Fruit fly (Drosophila melanogaster) whole organism, embryonic: ENCODE results near the gene CG17190.

Experiments
- Blimp-1 ChIP-seq: fragments of 200-800 bp; sonication (Bioruptor generic); optimal IDR thresholded peaks from 3 replicates; lab custom pipeline; 2018; ENCODE audit warnings: missing biosample characterization, missing genetic modification characterization, mild to moderate bottlenecking, moderate library complexity, missing genetic modification reagents
- CG10267 ChIP-seq: fragments of 200-800 bp; sonication (Bioruptor generic); optimal IDR thresholded peaks from 2 replicates; lab custom pipeline; 2018; ENCODE audit warnings: missing biosample characterization, mild to moderate bottlenecking, missing genetic modification characterization, moderate library complexity
- CG10321 ChIP-seq: fragments of 200-800 bp; sonication (Bioruptor generic); IDR thresholded peaks from 2 replicates; pipeline ENCODE4 v1.3.6; 2022; ENCODE audit warnings: missing biosample characterization, missing genetic modification characterization
- CG10979 ChIP-seq: fragments of 200-800 bp; sonication (Bioruptor generic); optimal IDR thresholded peaks from 2 replicates; lab custom pipeline; 2018; ENCODE audit warnings: missing biosample characterization, mild to moderate bottlenecking, missing genetic modification characterization, moderate library complexity
- CG11456 ChIP-seq: fragments of 200-800 bp; sonication (Bioruptor generic); IDR thresholded peaks from 3 replicates; pipeline ENCODE4 v1.3.6; 2022; ENCODE audit warnings: missing biosample characterization, missing genetic modification characterization
- CG11504 ChIP-seq: fragments of 200-800 bp; sonication (Bioruptor generic); optimal IDR thresholded peaks from 3 replicates; lab custom pipeline; 2019; ENCODE audit warnings: missing biosample characterization, mild to moderate bottlenecking, missing genetic modification characterization, moderate library complexity
- CG13296 ChIP-seq: fragments of 200-800 bp; sonication (Bioruptor generic); optimal IDR thresholded peaks from 3 replicates; lab custom pipeline; 2018; ENCODE audit warnings: missing biosample characterization, mild to moderate bottlenecking, missing genetic modification characterization
- CG17328 ChIP-seq: fragments of 200-800 bp; sonication (Bioruptor generic); IDR thresholded peaks from 2 replicates; pipeline ENCODE4 v1.3.6; 2022; ENCODE audit warnings: missing biosample characterization, missing genetic modification characterization
- CG17361 ChIP-seq: fragments of 200-800 bp; sonication (Bioruptor generic); IDR thresholded peaks from 3 replicates; pipeline ENCODE4 v1.3.6; 2022; ENCODE audit warnings: missing biosample characterization, missing genetic modification characterization
- CG17802 ChIP-seq: fragments of 200-800 bp; sonication (Bioruptor generic); optimal IDR thresholded peaks from 2 replicates; lab custom pipeline; 2018; ENCODE audit warnings: missing biosample characterization, mild to moderate bottlenecking, missing genetic modification characterization, moderate library complexity
- CG30403 ChIP-seq: fragments of 200-800 bp; sonication (Bioruptor generic); optimal IDR thresholded peaks from 3 replicates; lab custom pipeline; 2016; ENCODE audit warnings: missing biosample characterization, missing genetic modification characterization
- CG31224 ChIP-seq: fragments of 200-800 bp; sonication (Bioruptor generic); IDR thresholded peaks from 2 replicates; pipeline ENCODE4 v1.3.6; 2022; ENCODE audit warnings: missing biosample characterization, missing genetic modification characterization
- CG34422 ChIP-seq: fragments of 200-800 bp; sonication (Bioruptor generic); IDR thresholded peaks from 3 replicates; pipeline ENCODE4 v1.3.6; 2022; ENCODE audit warnings: missing biosample characterization, missing genetic modification characterization
- CG3838 ChIP-seq: fragments of 200-800 bp; sonication (Bioruptor generic); optimal IDR thresholded peaks from 3 replicates; lab custom pipeline; 2016; ENCODE audit warnings: missing biosample characterization, missing genetic modification characterization
- CG4617 ChIP-seq: fragments of 200-800 bp; sonication (Bioruptor generic); optimal IDR thresholded peaks from 3 replicates; lab custom pipeline; 2016; ENCODE audit warnings: missing biosample characterization, missing genetic modification characterization, borderline replicate concordance
- CG6854 ChIP-seq: fragments of 200-800 bp; sonication (Bioruptor generic); optimal IDR thresholded peaks from 3 replicates; lab custom pipeline; 2017; ENCODE audit warnings: missing biosample characterization, mild to moderate bottlenecking, missing genetic modification characterization
- CG7372 ChIP-seq: fragments of 200-800 bp; sonication (Bioruptor generic); IDR thresholded peaks from 2 replicates; pipeline ENCODE4 v1.3.6; 2022; ENCODE audit warnings: missing biosample characterization, missing genetic modification characterization
- CG8944 ChIP-seq: fragments of 200-800 bp; sonication (Bioruptor generic); optimal IDR thresholded peaks from 3 replicates; lab custom pipeline; 2016; ENCODE audit warnings: missing biosample characterization, missing genetic modification characterization
- CrebB ChIP-seq: fragments of 200-800 bp; sonication (Bioruptor generic); optimal IDR thresholded peaks from 3 replicates; lab custom pipeline; 2018; ENCODE audit warnings: missing biosample characterization, mild to moderate bottlenecking, missing genetic modification characterization
- D19B ChIP-seq: fragments of 200-800 bp; sonication (Bioruptor generic); optimal IDR thresholded peaks from 2 replicates; lab custom pipeline; 2017; ENCODE audit warnings: missing biosample characterization, mild to moderate bottlenecking, missing genetic modification characterization
- Dfd ChIP-seq, 2 experiments: fragments of >200 bp; optimal IDR thresholded peaks; 2 replicates each; lab custom pipeline; 2017; ENCODE audit warnings: missing biosample characterization in 2 of 2, missing genetic modification characterization in 2 of 2
- E2f2 ChIP-seq: fragments of 200-800 bp; sonication (Bioruptor generic); IDR thresholded peaks from 2 replicates; pipeline ENCODE4 v1.3.6; 2022; ENCODE audit warnings: missing biosample characterization, missing genetic modification characterization
- Gsc ChIP-seq: fragments of 200-800 bp; sonication (Bioruptor generic); IDR thresholded peaks from 2 replicates; pipeline ENCODE4 v1.3.6; 2022; ENCODE audit warnings: missing biosample characterization, missing genetic modification characterization
- Gug ChIP-seq: fragments of 200-800 bp; sonication (Bioruptor generic); IDR thresholded peaks from 4 replicates; pipeline ENCODE4 v1.3.6; 2022; ENCODE audit warnings: missing biosample characterization, missing genetic modification characterization
- H2.0 ChIP-seq: fragments of 200-800 bp; sonication (Bioruptor generic); IDR thresholded peaks from 2 replicates; pipeline ENCODE4 v1.3.6; 2022; ENCODE audit warnings: missing biosample characterization, missing genetic modification characterization
- Med ChIP-seq: fragments of 200-800 bp; sonication (Bioruptor generic); peaks from one replicate; lab custom pipeline; 2016; ENCODE audit warnings: missing biosample characterization, missing genetic modification characterization, mild to moderate bottlenecking, inconsistent platforms, moderate library complexity
- NC2β ChIP-seq: fragments of 200-800 bp; sonication (Bioruptor generic); optimal IDR thresholded peaks from 2 replicates; lab custom pipeline; 2016; ENCODE audit warnings: missing biosample characterization, missing genetic modification characterization
- Nf-YC ChIP-seq: fragments of 200-800 bp; optimal IDR thresholded peaks from 3 replicates; lab custom pipeline; 2019; ENCODE audit warnings: missing biosample characterization, mild to moderate bottlenecking, missing genetic modification characterization, moderate library complexity
- Scr ChIP-seq: fragments of 200-800 bp; sonication (Bioruptor generic); IDR thresholded peaks from 2 replicates; pipeline ENCODE4 v1.3.6; 2022; ENCODE audit warnings: missing biosample characterization, missing genetic modification characterization; ENCODE audit not compliant: partially characterized antibody
- Vsx1 ChIP-seq: fragments of 200-800 bp; sonication (Bioruptor generic); optimal IDR thresholded peaks from 2 replicates; lab custom pipeline; 2017; ENCODE audit warnings: missing biosample characterization, mild to moderate bottlenecking, missing genetic modification characterization, missing genetic modification reagents
- cato ChIP-seq: fragments of 200-800 bp; sonication (Bioruptor generic); optimal IDR thresholded peaks from 2 replicates; lab custom pipeline; 2016; ENCODE audit warnings: missing biosample characterization, missing genetic modification characterization, borderline replicate concordance
- chif ChIP-seq, 2 experiments: fragments of 200-800 bp; sonication (Bioruptor generic); optimal IDR thresholded peaks; 3 replicates each; lab custom pipeline; 2016; ENCODE audit warnings: missing biosample characterization in 2 of 2, missing genetic modification characterization in 2 of 2
- chinmo ChIP-seq: fragments of 200-800 bp; sonication (Bioruptor generic); IDR thresholded peaks from 4 replicates; pipeline ENCODE4 v1.3.6; 2022; ENCODE audit warnings: missing biosample characterization, missing genetic modification characterization; ENCODE audit not compliant: partially characterized antibody
- dan ChIP-seq: fragments of 200-800 bp; sonication (Bioruptor generic); IDR thresholded peaks from 2 replicates; pipeline ENCODE4 v1.3.6; 2022; ENCODE audit warnings: missing biosample characterization, missing genetic modification characterization
- dysf ChIP-seq: fragments of 200-800 bp; sonication (Bioruptor generic); IDR thresholded peaks from 3 replicates; pipeline ENCODE4 v1.3.6; 2022; ENCODE audit warnings: missing biosample characterization, missing genetic modification characterization
- esg ChIP-seq: fragments of 200-800 bp; sonication (Bioruptor generic); conservative IDR thresholded peaks from 2 replicates; pipeline ENCODE4 v1.3.6; 2022; ENCODE audit warnings: missing biosample characterization, missing genetic modification characterization
- fru ChIP-seq: fragments of >200 bp; optimal IDR thresholded peaks from 2 replicates; lab custom pipeline; 2017
- gt ChIP-seq: fragments of 200-800 bp; sonication (Bioruptor generic); IDR thresholded peaks from 2 replicates; pipeline ENCODE4 v1.3.6; 2022; ENCODE audit warnings: missing biosample characterization, missing genetic modification characterization
- ind ChIP-seq: fragments of 200-800 bp; sonication (Bioruptor generic); optimal IDR thresholded peaks from 3 replicates; lab custom pipeline; 2016; ENCODE audit warnings: missing biosample characterization, missing genetic modification characterization
- klu ChIP-seq: fragments of 200-800 bp; sonication (Bioruptor generic); IDR thresholded peaks from 2 replicates; pipeline ENCODE4 v1.3.6; 2022; ENCODE audit warnings: missing biosample characterization, missing genetic modification characterization
- kni ChIP-seq: fragments of 200-800 bp; sonication (Bioruptor generic); optimal IDR thresholded peaks from 3 replicates; lab custom pipeline; 2017; ENCODE audit warnings: mild to moderate bottlenecking, missing biosample characterization, missing genetic modification reagents, missing genetic modification characterization
- lilli ChIP-seq: fragments of 200-800 bp; sonication (Bioruptor generic); optimal IDR thresholded peaks from 3 replicates; lab custom pipeline; 2016; ENCODE audit warnings: missing biosample characterization, missing genetic modification characterization
- lov ChIP-seq, 2 experiments: fragments of 200-800 bp in 1 of 2; fragments of >200 bp in 1 of 2; sonication (Bioruptor generic) in 1 of 2; IDR thresholded peaks in 1 of 2; optimal IDR thresholded peaks in 1 of 2; 2 replicates in 1 of 2; 3 replicates in 1 of 2; pipeline versions ENCODE4 v1.3.6 to Lab custom; 2017 to 2022; ENCODE audit warnings: missing biosample characterization in 1 of 2, missing genetic modification characterization in 1 of 2
- maf-S ChIP-seq: fragments of 200-800 bp; sonication (Bioruptor generic); optimal IDR thresholded peaks from 2 replicates; lab custom pipeline; 2016; ENCODE audit warnings: missing biosample characterization, missing genetic modification characterization
- nau ChIP-seq: fragments of 200-800 bp; sonication (Bioruptor generic); optimal IDR thresholded peaks from 3 replicates; lab custom pipeline; 2017; ENCODE audit warnings: missing biosample characterization, mild to moderate bottlenecking, missing genetic modification characterization, missing genetic modification reagents
- ro ChIP-seq: fragments of 200-800 bp; sonication (Bioruptor generic); IDR thresholded peaks from 2 replicates; pipeline ENCODE4 v1.3.6; 2022; ENCODE audit warnings: missing biosample characterization, missing genetic modification characterization
- so ChIP-seq: fragments of 200-800 bp; sonication (Bioruptor generic); IDR thresholded peaks from 3 replicates; pipeline ENCODE4 v1.3.6; 2022; ENCODE audit warnings: missing biosample characterization, missing genetic modification characterization
- ssp ChIP-seq: fragments of 200-800 bp; sonication (Bioruptor generic); IDR thresholded peaks from 2 replicates; pipeline ENCODE4 v1.3.6; 2022; ENCODE audit warnings: missing biosample characterization, missing genetic modification characterization
- stwl ChIP-seq: fragments of 200-800 bp; sonication (Bioruptor generic); optimal IDR thresholded peaks from 3 replicates; lab custom pipeline; 2018; ENCODE audit warnings: missing biosample characterization, mild to moderate bottlenecking, missing genetic modification characterization, moderate library complexity
- tin ChIP-seq: fragments of 200-800 bp; sonication (Bioruptor generic); optimal IDR thresholded peaks from 3 replicates; lab custom pipeline; 2016; ENCODE audit warnings: missing biosample characterization, missing genetic modification characterization
- tx ChIP-seq: fragments of 200-800 bp; sonication (Bioruptor generic); optimal IDR thresholded peaks from 2 replicates; lab custom pipeline; 2016; ENCODE audit warnings: missing biosample characterization, missing genetic modification characterization

Gene CG17190

DNA sequence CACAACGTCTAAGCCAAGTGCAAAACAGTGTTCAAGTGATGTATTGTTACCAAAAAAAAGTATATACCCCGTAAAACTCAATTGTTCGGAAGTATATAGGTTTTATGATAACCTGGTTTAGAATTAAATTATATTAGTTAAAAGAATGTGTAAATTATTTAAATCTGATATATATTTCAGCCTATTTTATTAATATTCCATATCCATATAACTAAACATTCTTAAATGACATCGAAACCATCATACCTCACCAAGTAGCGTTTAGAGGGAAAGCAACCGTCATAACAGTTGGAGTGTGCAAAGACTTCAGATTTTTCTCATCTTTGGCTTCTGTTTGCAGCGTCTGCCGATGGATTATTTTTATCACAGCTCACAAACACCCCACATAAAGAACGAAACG is 13.8 kb downstream of the CG17190 start (continued):
- TF ChIP-seq cato (peak; percentile 11), lilli (GFP tag; lab: Kevin White, UChicago) (peak; percentile 48), Dfd (GFP tag; optimal IDR thresholded peaks at IDR 0.05; lab: Kevin White, UChicago) (no peak), Vsx1 (GFP tag; lab: Kevin White, UChicago) (peak; percentile 44), NC2β (GFP tag; lab: Kevin White, UChicago) (no peak), Med (GFP tag; lab: Kevin White, UChicago) (peak; percentile 55), CG31224 (GFP tag; lab: Robert Waterston, UW) (peak; percentile 62), CG10321 (GFP tag; lab: Robert Waterston, UW) (0 out of 2 replicates have a peak, but pooled peaks have one; percentile 25), tx (GFP tag; lab: Kevin White, UChicago) (no peak), CrebB (tag; lab: Kevin White, UChicago) (peak; percentile 63), H2.0 (GFP tag; lab: Robert Waterston, UW) (peak; percentile 70), esg (GFP tag; lab: Robert Waterston, UW) (peak; percentile 78), D19B (GFP tag; lab: Kevin White, UChicago) (peak; percentile 91), CG4617 (GFP tag; lab: Kevin White, UChicago) (no peak), lov (optimal IDR thresholded peaks at IDR 0.05; lab: Kevin White, UChicago) (no peak), lov (GFP tag; IDR thresholded peaks at IDR 0.05; lab: Robert Waterston, UW) (peak; percentile 81), Nf-YC (tag; lab: Kevin White, UChicago) (peak; percentile 45), gt (GFP tag; lab: Robert Waterston, UW) (peak; percentile 67; the same call in 1 of the 2 replicates), fru (no peak), CG8944 (GFP tag; lab: Kevin White, UChicago) (no peak), ssp (GFP tag; lab: Robert Waterston, UW) (peak; percentile 69), CG7372 (GFP tag; lab: Robert Waterston, UW) (peak; percentile 78), E2f2 (GFP tag; lab: Robert Waterston, UW) (peak; percentile 54; the same call in 1 of the 2 replicates), maf-S (GFP tag; lab: Kevin White, UChicago) (no peak), Scr (GFP tag; lab: Robert Waterston, UW) (no peak), tin (GFP tag; lab: Kevin White, UChicago) (peak; percentile 72), CG11456 (GFP tag; lab: Robert Waterston, UW) (peak; percentile 55; the same call in 1 of the 3 replicates), CG11504 (peak; percentile 90), CG30403 (GFP tag; lab: Kevin White, UChicago) (peak; percentile 74), Blimp-1 (GFP tag; lab: Kevin White, UChicago) (peak; percentile 88), CG17361 (peak; percentile 82), so (GFP tag; lab: Robert Waterston, UW) (peak; percentile 84), CG10979 (peak; percentile 88), CG13296 (GFP tag; lab: Kevin White, UChicago) (peak; percentile 70), dysf (GFP tag; lab: Robert Waterston, UW) (peak; percentile 79), chinmo (no peak), ro (GFP tag; lab: Robert Waterston, UW) (peak; percentile 55; the same call in 1 of the 2 replicates), CG3838 (no peak), klu (peak; percentile 52; the same call in 1 of the 2 replicates), Gug (GFP tag; lab: Robert Waterston, UW) (peak; percentile 45; the same call in 1 of the 4 replicates), CG6854 (GFP tag; lab: Kevin White, UChicago) (peak; percentile 39), nau (no peak), kni (GFP tag; lab: Kevin White, UChicago) (no peak), ind (GFP tag; lab: Kevin White, UChicago) (peak; percentile 58), CG10267 (peak; percentile 83), stwl (no peak), chif (GFP tag; optimal IDR thresholded peaks at IDR 0.05; lab: Kevin White, UChicago) (peak; percentile 13 to 23), CG17328 (GFP tag; lab: Robert Waterston, UW) (peak; percentile 89), Gsc (no peak), dan (GFP tag; lab: Robert Waterston, UW) (no peak; the same call in 1 of the 2 replicates), CG34422 (GFP tag; lab: Robert Waterston, UW) (peak; percentile 83), CG17802 (tag; lab: Kevin White, UChicago) (no peak)
